Worm (Caenorhabditis elegans): ENCODE measurements around the gene C52G5.3.

ce11 chrX:12843011-12843410 is 2.9 kb downstream of the C52G5.3 start, which contains the start of gene C52G5.2:
- no peak for TF ChIP-seq dao-5 (tag; optimal IDR thresholded peaks at IDR 0.05)
- TF ChIP-seq him-1 (tag; optimal IDR thresholded peaks at IDR 0.05): no peak
- no peak for TF ChIP-seq W03F9.2 (tag; optimal IDR thresholded peaks at IDR 0.05)
